Fruit fly (Drosophila melanogaster) whole organism, embryonic: ENCODE results near the gene CG42673.

Experiments used
- Aef1 ChIP-seq: fragments of 200-800 bp; sonication (Bioruptor generic); IDR thresholded peaks from 3 replicates; pipeline ENCODE4 v1.3.6; 2022; ENCODE audit warnings: missing biosample characterization, missing genetic modification characterization
- Atf3 ChIP-seq: fragments of 200-800 bp; sonication (Bioruptor generic); optimal IDR thresholded peaks from 3 replicates; lab custom pipeline; 2016; ENCODE audit warnings: missing biosample characterization, missing genetic modification characterization
- B-H1 ChIP-seq: fragments of 200-800 bp; sonication (Bioruptor generic); IDR thresholded peaks from 3 replicates; pipeline ENCODE4 v1.3.6; 2022; ENCODE audit warnings: missing biosample characterization, missing genetic modification characterization
- BtbVII ChIP-seq: fragments of 200-800 bp; sonication (Bioruptor generic); optimal IDR thresholded peaks from 3 replicates; lab custom pipeline; 2017; ENCODE audit warnings: missing biosample characterization, mild to moderate bottlenecking, missing genetic modification characterization
- C15 ChIP-seq: fragments of 200-800 bp; sonication (Bioruptor generic); IDR thresholded peaks from 3 replicates; pipeline ENCODE4 v1.3.6; 2022; ENCODE audit warnings: missing biosample characterization, missing genetic modification characterization
- CG10979 ChIP-seq: fragments of 200-800 bp; sonication (Bioruptor generic); optimal IDR thresholded peaks from 2 replicates; lab custom pipeline; 2018; ENCODE audit warnings: missing biosample characterization, mild to moderate bottlenecking, missing genetic modification characterization, moderate library complexity
- CG11247 ChIP-seq: fragments of 200-800 bp; sonication (Bioruptor generic); IDR thresholded peaks from 2 replicates; pipeline ENCODE4 v1.3.6; 2022; ENCODE audit warnings: missing biosample characterization, missing genetic modification characterization
- CG11504 ChIP-seq: fragments of 200-800 bp; sonication (Bioruptor generic); optimal IDR thresholded peaks from 3 replicates; lab custom pipeline; 2019; ENCODE audit warnings: missing biosample characterization, mild to moderate bottlenecking, missing genetic modification characterization, moderate library complexity
- CG11695 ChIP-seq: fragments of 200-800 bp; sonication (Bioruptor generic); IDR thresholded peaks from 3 replicates; pipeline ENCODE4 v1.3.6; 2022; ENCODE audit warnings: missing biosample characterization, missing genetic modification characterization
- CG12659 ChIP-seq: fragments of 200-800 bp; sonication (Bioruptor generic); optimal IDR thresholded peaks from 3 replicates; lab custom pipeline; 2017; ENCODE audit warnings: mild to moderate bottlenecking, missing biosample characterization, missing genetic modification reagents, missing genetic modification characterization
- CG15601 ChIP-seq: fragments of 200-800 bp; sonication (Bioruptor generic); optimal IDR thresholded peaks from 3 replicates; lab custom pipeline; 2019; ENCODE audit warnings: missing biosample characterization, mild to moderate bottlenecking, missing genetic modification characterization, moderate library complexity
- CG17328 ChIP-seq: fragments of 200-800 bp; sonication (Bioruptor generic); IDR thresholded peaks from 2 replicates; pipeline ENCODE4 v1.3.6; 2022; ENCODE audit warnings: missing biosample characterization, missing genetic modification characterization
- CG17359 ChIP-seq: fragments of 200-800 bp; sonication (Bioruptor generic); optimal IDR thresholded peaks from 3 replicates; lab custom pipeline; 2018; ENCODE audit warnings: missing biosample characterization, mild to moderate bottlenecking, missing genetic modification characterization, moderate library complexity
- CG17829 ChIP-seq: fragments of 200-800 bp; optimal IDR thresholded peaks from 2 replicates; lab custom pipeline; 2019; ENCODE audit warnings: missing biosample characterization, mild to moderate bottlenecking, missing genetic modification characterization, moderate library complexity
- CG18599 ChIP-seq: fragments of 200-800 bp; sonication (Bioruptor generic); optimal IDR thresholded peaks from 3 replicates; lab custom pipeline; 2017; ENCODE audit warnings: missing biosample characterization, missing genetic modification characterization, mild to moderate bottlenecking, moderate library complexity, missing genetic modification reagents
- CG18619 ChIP-seq: fragments of 200-800 bp; sonication (Bioruptor generic); optimal IDR thresholded peaks from 3 replicates; lab custom pipeline; 2017; ENCODE audit warnings: missing biosample characterization, mild to moderate bottlenecking, missing genetic modification characterization
- CG30020 ChIP-seq: fragments of 200-800 bp; optimal IDR thresholded peaks from 2 replicates; lab custom pipeline; 2019; ENCODE audit warnings: missing biosample characterization, mild to moderate bottlenecking, missing genetic modification characterization, moderate library complexity
- CG6175 ChIP-seq: fragments of 200-800 bp; sonication (Bioruptor generic); IDR thresholded peaks from 3 replicates; pipeline ENCODE4 v1.3.6; 2022; ENCODE audit warnings: missing biosample characterization, missing genetic modification characterization
- CG7357 ChIP-seq: fragments of 200-800 bp; sonication (Bioruptor generic); IDR thresholded peaks from 3 replicates; pipeline ENCODE4 v1.3.6; 2022; ENCODE audit warnings: missing biosample characterization, missing genetic modification characterization
- CG7786 ChIP-seq: fragments of 200-800 bp; sonication (Bioruptor generic); optimal IDR thresholded peaks from 2 replicates; lab custom pipeline; 2016; ENCODE audit warnings: missing biosample characterization, missing genetic modification characterization
- CG9437 ChIP-seq: fragments of 200-800 bp; sonication (Bioruptor generic); optimal IDR thresholded peaks from 2 replicates; lab custom pipeline; 2018; ENCODE audit warnings: missing biosample characterization, mild to moderate bottlenecking, missing genetic modification characterization
- D19A ChIP-seq: fragments of 200-800 bp; optimal IDR thresholded peaks from 3 replicates; lab custom pipeline; 2019; ENCODE audit warnings: missing biosample characterization, mild to moderate bottlenecking, missing genetic modification characterization, moderate library complexity
- E2f1 ChIP-seq: fragments of 200-800 bp; sonication (Bioruptor generic); IDR thresholded peaks from 2 replicates; pipeline ENCODE4 v1.3.6; 2022; ENCODE audit warnings: missing biosample characterization, missing genetic modification characterization
- Hr51 ChIP-seq, 2 experiments: fragments of 200-800 bp; sonication (Bioruptor generic); optimal IDR thresholded peaks; 2 replicates in 1 of 2; 3 replicates in 1 of 2; lab custom pipeline; 2016 to 2018; ENCODE audit warnings: missing biosample characterization in 2 of 2, missing genetic modification characterization in 2 of 2, mild to moderate bottlenecking in 1 of 2, moderate library complexity in 1 of 2
- Jarid2 ChIP-seq: fragments of 200-800 bp; sonication (Bioruptor generic); optimal IDR thresholded peaks from 3 replicates; lab custom pipeline; 2017; ENCODE audit warnings: mild to moderate bottlenecking, missing biosample characterization, missing genetic modification reagents, missing genetic modification characterization
- MBD-R2 ChIP-seq: fragments of 200-800 bp; sonication (Bioruptor generic); IDR thresholded peaks from 2 replicates; pipeline ENCODE4 v1.3.6; 2022; ENCODE audit warnings: missing biosample characterization, missing genetic modification characterization
- Oli ChIP-seq: fragments of 200-800 bp; sonication (Bioruptor generic); optimal IDR thresholded peaks from 2 replicates; lab custom pipeline; 2018; ENCODE audit warnings: missing biosample characterization, mild to moderate bottlenecking, missing genetic modification characterization, moderate library complexity
- Sox100B ChIP-seq: fragments of 200-800 bp; sonication (Bioruptor generic); optimal IDR thresholded peaks from 3 replicates; lab custom pipeline; 2018; ENCODE audit warnings: missing biosample characterization, mild to moderate bottlenecking, missing genetic modification characterization
- Ssrp ChIP-seq: fragments of 200-800 bp; sonication (Bioruptor generic); optimal IDR thresholded peaks from 2 replicates; lab custom pipeline; 2018; ENCODE audit warnings: missing biosample characterization, mild to moderate bottlenecking, missing genetic modification characterization, moderate library complexity
- bab2 ChIP-seq: fragments of 200-800 bp; sonication (Bioruptor generic); optimal IDR thresholded peaks from 2 replicates; lab custom pipeline; 2016; ENCODE audit warnings: missing biosample characterization, missing genetic modification characterization
- bsh ChIP-seq, 2 experiments: fragments of 200-800 bp; sonication (Bioruptor generic); optimal IDR thresholded peaks; 2 replicates each; lab custom pipeline; 2017 to 2018; ENCODE audit warnings: mild to moderate bottlenecking in 2 of 2, missing biosample characterization in 2 of 2, missing genetic modification characterization in 2 of 2, moderate library complexity in 1 of 2
- croc ChIP-seq: fragments of 200-800 bp; sonication (Bioruptor generic); conservative IDR thresholded peaks from 3 replicates; pipeline ENCODE4 v1.3.6; 2022; ENCODE audit warnings: missing biosample characterization, missing genetic modification characterization
- disco-r ChIP-seq: fragments of 200-800 bp; sonication (Bioruptor generic); optimal IDR thresholded peaks from 2 replicates; lab custom pipeline; 2016; ENCODE audit warnings: missing biosample characterization, missing genetic modification characterization
- dmrt11E ChIP-seq: fragments of 200-800 bp; sonication (Bioruptor generic); optimal IDR thresholded peaks from 3 replicates; lab custom pipeline; 2018; ENCODE audit warnings: missing biosample characterization, mild to moderate bottlenecking, missing genetic modification characterization, moderate library complexity
- gem ChIP-seq: fragments of 200-800 bp; sonication (Bioruptor generic); optimal IDR thresholded peaks from 2 replicates; lab custom pipeline; 2019; ENCODE audit warnings: missing biosample characterization, mild to moderate bottlenecking, missing genetic modification characterization, moderate library complexity
- gsb-n ChIP-seq: fragments of 200-800 bp; sonication (Bioruptor generic); optimal IDR thresholded peaks from 3 replicates; lab custom pipeline; 2018; ENCODE audit warnings: missing biosample characterization, mild to moderate bottlenecking, missing genetic modification characterization
- lbe ChIP-seq: fragments of 200-800 bp; sonication (Bioruptor generic); optimal IDR thresholded peaks from 2 replicates; lab custom pipeline; 2016; ENCODE audit warnings: missing biosample characterization, mild to moderate bottlenecking, missing genetic modification characterization
- pan ChIP-seq, 4 experiments: fragments of >200 bp in 3 of 4; fragments of 200-800 bp in 1 of 4; sonication (Bioruptor generic) in 1 of 4; optimal IDR thresholded peaks in 3 of 4; IDR thresholded peaks in 1 of 4; 2 replicates each; pipeline versions ENCODE4 v1.3.6 to Lab custom; 2017 to 2022; ENCODE audit warnings: missing biosample characterization in 2 of 4, missing genetic modification characterization in 2 of 4, mixed read lengths in 1 of 4
- pita ChIP-seq: fragments of 200-800 bp; sonication (Bioruptor generic); optimal IDR thresholded peaks from 2 replicates; lab custom pipeline; 2017; ENCODE audit warnings: missing biosample characterization, mild to moderate bottlenecking, missing genetic modification characterization
- run ChIP-seq: fragments of 200-800 bp; sonication (Bioruptor generic); optimal IDR thresholded peaks from 3 replicates; lab custom pipeline; 2018; ENCODE audit warnings: missing biosample characterization, mild to moderate bottlenecking, missing genetic modification characterization
- scrt ChIP-seq: fragments of 200-800 bp; sonication (Bioruptor generic); optimal IDR thresholded peaks from 2 replicates; lab custom pipeline; 2018; ENCODE audit warnings: missing biosample characterization, mild to moderate bottlenecking, missing genetic modification characterization, moderate library complexity
- sens-2 ChIP-seq: fragments of 200-800 bp; sonication (Bioruptor generic); IDR thresholded peaks from 2 replicates; pipeline ENCODE4 v1.3.6; 2022; ENCODE audit warnings: missing biosample characterization, missing genetic modification characterization
- sob ChIP-seq: fragments of 200-800 bp; sonication (Bioruptor generic); IDR thresholded peaks from 2 replicates; pipeline ENCODE4 v1.3.6; 2022; ENCODE audit warnings: missing biosample characterization, missing genetic modification characterization
- stc ChIP-seq: fragments of 200-800 bp; sonication (Bioruptor generic); IDR thresholded peaks from 2 replicates; pipeline ENCODE4 v1.3.6; 2022; ENCODE audit warnings: missing biosample characterization, missing genetic modification characterization
- tap ChIP-seq: fragments of 200-800 bp; optimal IDR thresholded peaks from 3 replicates; lab custom pipeline; 2019; ENCODE audit warnings: missing biosample characterization, mild to moderate bottlenecking, missing genetic modification characterization, moderate library complexity
- usp ChIP-seq: fragments of >200 bp; optimal IDR thresholded peaks from 2 replicates; lab custom pipeline; 2017; ENCODE audit warnings: missing biosample characterization, missing genetic modification characterization
- vvl ChIP-seq: fragments of 200-800 bp; sonication (Bioruptor generic); IDR thresholded peaks from 2 replicates; pipeline ENCODE4 v1.3.6; 2022; ENCODE audit warnings: missing biosample characterization, missing genetic modification characterization
- wdn ChIP-seq: fragments of 200-800 bp; sonication (Bioruptor generic); IDR thresholded peaks from 2 replicates; pipeline ENCODE4 v1.3.6; 2022; ENCODE audit warnings: missing biosample characterization, missing genetic modification characterization
- zfh2 ChIP-seq: fragments of 200-800 bp; sonication (Bioruptor generic); optimal IDR thresholded peaks from 2 replicates; lab custom pipeline; 2016; ENCODE audit warnings: missing biosample characterization, missing genetic modification characterization

The CG42673 gene

DNA sequence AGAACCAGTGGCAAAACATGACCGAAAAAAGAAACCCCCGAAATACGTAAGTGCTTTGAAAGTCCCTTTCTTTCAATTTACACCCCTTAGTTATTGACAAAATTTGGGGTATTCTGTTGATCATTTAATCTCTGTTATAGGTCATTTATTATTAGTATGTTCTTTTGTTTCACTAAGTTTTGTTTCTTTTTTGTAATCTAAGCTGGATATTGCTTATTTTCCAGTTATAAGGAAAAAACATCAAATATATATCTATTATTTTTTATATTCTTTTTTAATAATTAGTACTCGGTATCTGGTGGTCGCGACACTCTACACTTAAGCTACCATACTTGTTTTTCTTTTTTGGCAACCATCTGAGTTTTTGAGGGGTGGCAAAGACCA lies 38.4 kb upstream of the CG42673 start:
- TF ChIP-seq CG30020 (peak; percentile 8), pan (optimal IDR thresholded peaks at IDR 0.05; lab: Kevin White, UChicago) (peak in 1 of 2 experiments; percentile 29), pan (GFP tag; optimal IDR thresholded peaks at IDR 0.05 in 1 of 2, IDR thresholded peaks at IDR 0.05 in 1 of 2) (peak in 1 of 2 experiments; percentile 28), CG17829 (tag; lab: Kevin White, UChicago) (peak; percentile 61), tap (peak; percentile 65), sob (0 out of 2 replicates have a peak, but pooled peaks have one; percentile 21), CG7357 (GFP tag; lab: Robert Waterston, UW) (no peak; the same call in 2 of the 3 replicates), E2f1 (0 out of 2 replicates have a peak, but pooled peaks have one; percentile 22), wdn (GFP tag; lab: Robert Waterston, UW) (peak; percentile 40; the same call in 1 of the 2 replicates), scrt (GFP tag; lab: Kevin White, UChicago) (peak; percentile 31), CG7786 (no peak), D19A (tag; lab: Kevin White, UChicago) (peak; percentile 80), MBD-R2 (no peak), CG11247 (GFP tag; lab: Robert Waterston, UW) (no peak), bsh (GFP tag; optimal IDR thresholded peaks at IDR 0.05; lab: Kevin White, UChicago) (peak in 1 of 2 experiments; percentile 75), CG11695 (GFP tag; lab: Robert Waterston, UW) (0 out of 3 replicates have a peak, but pooled peaks have one; percentile 13), CG15601 (tag; lab: Kevin White, UChicago) (peak; percentile 73), CG6175 (GFP tag; lab: Robert Waterston, UW) (no peak), lbe (no peak), dmrt11E (tag; lab: Kevin White, UChicago) (peak; percentile 62), CG17328 (GFP tag; lab: Robert Waterston, UW) (peak; percentile 61), Atf3 (GFP tag; lab: Kevin White, UChicago) (no peak), CG9437 (GFP tag; lab: Kevin White, UChicago) (peak; percentile 63), vvl (GFP tag; lab: Robert Waterston, UW) (peak; percentile 20; the same call in 1 of the 2 replicates), CG10979 (tag; lab: Kevin White, UChicago) (peak; percentile 79), bab2 (GFP tag; lab: Kevin White, UChicago) (no peak), CG11504 (tag; lab: Kevin White, UChicago) (peak; percentile 80), CG18599 (peak; percentile 37), Ssrp (tag; lab: Kevin White, UChicago) (peak; percentile 53), BtbVII (GFP tag; lab: Kevin White, UChicago) (peak; percentile 19), zfh2 (GFP tag; lab: Kevin White, UChicago) (peak; percentile 2), pita (GFP tag; lab: Kevin White, UChicago) (no peak), sens-2 (GFP tag; lab: Robert Waterston, UW) (no peak), disco-r (no peak), Oli (tag; lab: Kevin White, UChicago) (peak; percentile 60), CG12659 (GFP tag; lab: Kevin White, UChicago) (no peak), CG18619 (peak; percentile 30), Jarid2 (GFP tag; lab: Kevin White, UChicago) (peak; percentile 0), gsb-n (peak; percentile 79), stc (GFP tag; lab: Robert Waterston, UW) (0 out of 2 replicates have a peak, but pooled peaks have one; percentile 21), croc (GFP tag; lab: Robert Waterston, UW) (peak; percentile 32; the same call in 1 of the 3 replicates), Aef1 (peak; percentile 17; the same call in 1 of the 3 replicates), usp (GFP tag; lab: Kevin White, UChicago) (no peak), C15 (GFP tag; lab: Robert Waterston, UW) (no peak), run (tag; lab: Kevin White, UChicago) (peak; percentile 35), Sox100B (peak; percentile 66), B-H1 (GFP tag; lab: Robert Waterston, UW) (no peak), CG17359 (peak; percentile 69), Hr51 (GFP tag; optimal IDR thresholded peaks at IDR 0.05; lab: Kevin White, UChicago) (peak in 1 of 2 experiments; percentile 75), gem (tag; lab: Kevin White, UChicago) (peak; percentile 89)
